Fruit fly (Drosophila melanogaster) whole organism: Measurements from ENCODE around the gene upd1.

Experiments used
- CG8478 ChIP-seq: fragments of >200 bp; optimal IDR thresholded peaks from 2 replicates; lab custom pipeline; 2018; ENCODE audit warnings: inconsistent platforms
- EcR ChIP-seq, 2 experiments: fragments of >200 bp; optimal IDR thresholded peaks; 2 replicates each; lab custom pipeline; 2017; ENCODE audit warnings: missing biosample characterization in 2 of 2, missing genetic modification characterization in 2 of 2, missing genetic modification reagents in 2 of 2
- psq ChIP-seq: fragments of >200 bp; optimal IDR thresholded peaks from 2 replicates; lab custom pipeline; 2017
- usp ChIP-seq: fragments of >200 bp; optimal IDR thresholded peaks from 2 replicates; lab custom pipeline; 2017; ENCODE audit warnings: missing biosample characterization, missing genetic modification characterization, mixed read lengths

DNA sequence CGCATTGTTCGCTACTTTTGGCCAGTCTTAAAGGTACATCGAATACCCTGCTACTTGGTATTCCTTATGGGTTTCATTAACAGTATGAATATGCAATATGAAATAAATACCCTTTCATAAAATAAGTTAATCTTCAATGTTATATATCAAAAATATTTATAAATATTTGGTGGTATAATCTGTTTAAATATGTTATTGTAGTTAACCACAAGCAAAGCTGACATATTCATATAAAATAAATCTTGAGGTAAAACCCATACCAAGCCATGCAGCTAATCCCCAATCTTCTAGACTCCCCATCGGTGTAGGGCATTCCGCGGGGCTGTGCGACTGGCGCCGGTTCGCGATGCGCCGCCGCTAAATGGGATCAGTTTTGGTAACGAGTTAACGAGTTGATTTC, 36.7 kb downstream of the upd1 start:
- no peak for TF ChIP-seq psq (lab: Kevin White, UChicago)
- no peak for TF ChIP-seq EcR (GFP tag; optimal IDR thresholded peaks at IDR 0.05; lab: Kevin White, UChicago)
- no peak for TF ChIP-seq usp (GFP tag; lab: Kevin White, UChicago)
- TF ChIP-seq CG8478 (lab: Kevin White, UChicago), result no peak
